Worm (Caenorhabditis elegans) whole organism, early embryonic: ENCODE data around the gene col-80.

Experiments used
- B0310.2 ChIP-seq: sonication (generic microtip); optimal IDR thresholded peaks from 2 replicates; lab custom pipeline; 2016; ENCODE audit warnings: mild to moderate bottlenecking, missing genetic modification characterization, missing compliant biosample characterization
- F13C5.2 ChIP-seq: sonication (generic microtip); optimal IDR thresholded peaks from 2 replicates; lab custom pipeline; 2017; ENCODE audit warnings: mild to moderate bottlenecking, missing genetic modification characterization, inconsistent platforms, missing compliant biosample characterization
- aly-1 ChIP-seq: sonication (generic microtip); optimal IDR thresholded peaks from 2 replicates; lab custom pipeline; 2016; ENCODE audit warnings: missing genetic modification characterization, missing compliant biosample characterization
- ama-1 ChIP-seq: fragments of 150-350 bp; optimal IDR thresholded peaks from 2 replicates; lab custom pipeline; 2014
- ceh-13 ChIP-seq: fragments of 200-800 bp; sonication (Bioruptor generic); optimal IDR thresholded peaks from 2 replicates; lab custom pipeline; 2018; ENCODE audit warnings: mild to moderate bottlenecking, missing genetic modification characterization, missing compliant biosample characterization
- ceh-36 ChIP-seq: sonication (generic microtip); optimal IDR thresholded peaks from 2 replicates; lab custom pipeline; 2016; ENCODE audit warnings: missing genetic modification characterization, inconsistent platforms, missing compliant biosample characterization
- ets-7 ChIP-seq: sonication (generic microtip); optimal IDR thresholded peaks from 2 replicates; lab custom pipeline; 2016; ENCODE audit warnings: missing genotype, missing genetic modification characterization, missing compliant biosample characterization
- hmbx-1 ChIP-seq: sonication (generic microtip); optimal IDR thresholded peaks from 2 replicates; lab custom pipeline; 2016; ENCODE audit warnings: mild to moderate bottlenecking, missing genetic modification characterization, missing compliant biosample characterization
- hmg-4 ChIP-seq: fragments of 200-800 bp; sonication (Bioruptor generic); optimal IDR thresholded peaks from 2 replicates; lab custom pipeline; 2018; ENCODE audit warnings: mild to moderate bottlenecking, missing genetic modification characterization, missing compliant biosample characterization
- tbx-11 ChIP-seq: fragments of 200-800 bp; sonication (Bioruptor generic); IDR thresholded peaks from 2 replicates; pipeline ENCODE4 v1.3.6; 2022; ENCODE audit warnings: missing genetic modification characterization, missing compliant biosample characterization
- tbx-37 ChIP-seq: fragments of 200-800 bp; sonication (Bioruptor generic); conservative IDR thresholded peaks from 2 replicates; pipeline ENCODE4 v1.3.6; 2022; ENCODE audit warnings: missing genetic modification reagents, missing genetic modification characterization, missing compliant biosample characterization
- tra-4 ChIP-seq: sonication (generic microtip); optimal IDR thresholded peaks from 2 replicates; lab custom pipeline; 2017; ENCODE audit warnings: missing genetic modification characterization, missing compliant biosample characterization

- TF ChIP-seq tbx-11 (GFP tag; lab: Robert Waterston, UW) (no peak), ama-1 (no peak), hmbx-1 (tag; lab: Kevin White, UChicago) (no peak), tbx-37 (GFP tag; lab: Robert Waterston, UW) (no peak), ceh-13 (GFP tag; lab: Kevin White, UChicago) (no peak), ets-7 (tag; lab: Kevin White, UChicago) (no peak), aly-1 (tag; lab: Kevin White, UChicago) (no peak), tra-4 (tag; lab: Kevin White, UChicago) (no peak), ceh-36 (no peak), F13C5.2 (tag; lab: Kevin White, UChicago) (no peak), B0310.2 (tag; lab: Kevin White, UChicago) (no peak), hmg-4 (no peak)
These were observed 12.3 kb upstream of the col-80 start, which contains the start of gene lgc-57 for ce11 chrII:10694713-10695112.
